Worm (Caenorhabditis elegans) whole organism, late embryonic: Measurements from ENCODE around the gene K10D2.8.

Experiments used
- F13H6.1 ChIP-seq: sonication (generic microtip); optimal IDR thresholded peaks from 2 replicates; lab custom pipeline; 2016; ENCODE audit warnings: missing genetic modification characterization, missing compliant biosample characterization
- T23F11.4 ChIP-seq: fragments of 200-800 bp; sonication (Bioruptor generic); optimal IDR thresholded peaks from 2 replicates; lab custom pipeline; 2018; ENCODE audit warnings: mild to moderate bottlenecking, missing genetic modification characterization, missing compliant biosample characterization
- ceh-34 ChIP-seq: sonication (generic microtip); optimal IDR thresholded peaks from 2 replicates; lab custom pipeline; 2016; ENCODE audit warnings: mild to moderate bottlenecking, missing genetic modification characterization, missing compliant biosample characterization
- elt-2 ChIP-seq: sonication (generic microtip); optimal IDR thresholded peaks from 2 replicates; lab custom pipeline; 2016; ENCODE audit warnings: missing genetic modification reagents, missing genetic modification characterization, missing compliant biosample characterization
- madf-2 ChIP-seq: sonication (generic microtip); optimal IDR thresholded peaks from 2 replicates; lab custom pipeline; 2017; ENCODE audit warnings: missing genetic modification characterization, missing compliant biosample characterization
- nhr-11 ChIP-seq: fragments of 150-350 bp; optimal IDR thresholded peaks from 2 replicates; lab custom pipeline; 2014; ENCODE audit warnings: missing biosample characterization, missing genetic modification characterization
- pag-3 ChIP-seq: sonication (generic microtip); optimal IDR thresholded peaks from 2 replicates; lab custom pipeline; 2016; ENCODE audit warnings: missing compliant biosample characterization, missing genetic modification characterization, borderline replicate concordance
- pax-1 ChIP-seq: fragments of 150-350 bp; optimal IDR thresholded peaks from 2 replicates; lab custom pipeline; 2014; ENCODE audit warnings: missing biosample characterization, missing genetic modification characterization

ce11 chrIII:5140559-5140958 lies 48.0 kb upstream of the K10D2.8 start:
- TF ChIP-seq elt-2 (tag; lab: Kevin White, UChicago) = no peak
- TF ChIP-seq T23F11.4 (GFP tag; lab: Kevin White, UChicago) = no peak
- TF ChIP-seq pag-3 (tag; lab: Kevin White, UChicago) = no peak
- TF ChIP-seq pax-1 (tag; lab: Kevin White, UChicago) = no peak
- TF ChIP-seq madf-2 (tag; lab: Kevin White, UChicago) = no peak
- TF ChIP-seq ceh-34 (tag; lab: Kevin White, UChicago) = no peak
- no peak for TF ChIP-seq nhr-11 (tag; lab: Kevin White, UChicago)
- TF ChIP-seq F13H6.1 = no peak
